Worm (Caenorhabditis elegans) whole organism, L4/young adult: ENCODE results near the gene ceh-100.

Source experiments
- W03F9.2 ChIP-seq: fragments of 150-350 bp; optimal IDR thresholded peaks from 2 replicates; lab custom pipeline; 2014; ENCODE audit warnings: missing biosample characterization, missing genetic modification characterization
- dao-5 ChIP-seq: sonication (generic microtip); optimal IDR thresholded peaks from 2 replicates; lab custom pipeline; 2016; ENCODE audit warnings: missing genotype, missing genetic modification characterization, moderate library complexity, missing compliant biosample characterization
- him-1 ChIP-seq: sonication (generic microtip); optimal IDR thresholded peaks from 2 replicates; lab custom pipeline; 2016; ENCODE audit warnings: missing genotype, missing genetic modification reagents, missing genetic modification characterization, missing compliant biosample characterization

ce11 chrII:12606900-12607299, 3.4 kb upstream of the ceh-100 start, which contains the start of gene Y38E10A.8:
- TF ChIP-seq W03F9.2 (tag; lab: Kevin White, UChicago) (no peak), dao-5 (tag; lab: Kevin White, UChicago) (no peak), him-1 (tag; lab: Kevin White, UChicago) (no peak)
